Worm (Caenorhabditis elegans) whole organism, L4/young adult: Measurements from ENCODE around the gene tmem-132.

Source experiments
- W03F9.2 ChIP-seq: fragments of 150-350 bp; optimal IDR thresholded peaks from 2 replicates; lab custom pipeline; 2014; ENCODE audit warnings: missing biosample characterization, missing genetic modification characterization
- dao-5 ChIP-seq: sonication (generic microtip); optimal IDR thresholded peaks from 2 replicates; lab custom pipeline; 2016; ENCODE audit warnings: missing genotype, missing genetic modification characterization, moderate library complexity, missing compliant biosample characterization
- him-1 ChIP-seq: sonication (generic microtip); optimal IDR thresholded peaks from 2 replicates; lab custom pipeline; 2016; ENCODE audit warnings: missing genotype, missing genetic modification reagents, missing genetic modification characterization, missing compliant biosample characterization

- no peak for TF ChIP-seq him-1
- TF ChIP-seq dao-5 (tag; lab: Kevin White, UChicago) = no peak
- TF ChIP-seq W03F9.2 = no peak
Measured at ce11 chrIII:2700637-2701036, 15.8 kb downstream of the tmem-132 start, which contains the start of gene set-27.
